Worm (Caenorhabditis elegans) whole organism, late embryonic: ENCODE data around the gene C01G10.1.

Experiments used
- ceh-18 ChIP-seq: sonication (generic microtip); optimal IDR thresholded peaks from 2 replicates; lab custom pipeline; 2016; ENCODE audit warnings: missing genetic modification characterization, missing compliant biosample characterization
- elt-2 ChIP-seq: sonication (generic microtip); optimal IDR thresholded peaks from 2 replicates; lab custom pipeline; 2016; ENCODE audit warnings: missing genetic modification reagents, missing genetic modification characterization, missing compliant biosample characterization
- ets-4 ChIP-seq: sonication (generic microtip); optimal IDR thresholded peaks from 2 replicates; lab custom pipeline; 2016; ENCODE audit warnings: missing genetic modification characterization, missing compliant biosample characterization
- nhr-11 ChIP-seq: fragments of 150-350 bp; optimal IDR thresholded peaks from 2 replicates; lab custom pipeline; 2014; ENCODE audit warnings: missing biosample characterization, missing genetic modification characterization
- pha-4 ChIP-seq: fragments of 150-350 bp; optimal IDR thresholded peaks from 2 replicates; lab custom pipeline; 2018; ENCODE audit warnings: missing biosample characterization, missing genetic modification reagents, missing genetic modification characterization
- rnt-1 ChIP-seq: sonication (generic microtip); optimal IDR thresholded peaks from 2 replicates; lab custom pipeline; 2016; ENCODE audit warnings: missing genetic modification characterization, missing compliant biosample characterization

DNA sequence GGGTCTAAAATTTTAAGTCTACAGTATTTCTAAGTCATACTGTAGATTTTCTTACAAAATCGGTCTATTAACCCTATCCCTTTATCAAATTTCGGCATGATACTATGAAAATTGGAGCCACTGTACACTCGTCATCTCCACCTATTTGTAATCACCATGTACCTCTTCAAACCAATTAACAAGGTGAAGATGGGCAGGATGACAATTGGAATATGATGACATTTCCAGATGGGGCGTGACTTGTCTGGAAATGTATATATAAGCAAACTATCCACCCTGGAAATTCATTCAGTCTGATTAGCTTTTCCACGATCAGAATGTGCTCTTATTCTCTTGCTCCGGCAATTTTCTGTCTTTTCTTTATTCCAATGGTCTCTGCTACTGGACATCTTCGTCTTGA, 9.7 kb downstream of the C01G10.1 start, which contains the start of gene Y75B12A.2:
- TF ChIP-seq rnt-1 (tag; lab: Kevin White, UChicago) (no peak), nhr-11 (tag; lab: Kevin White, UChicago) (no peak), elt-2 (no peak), pha-4 (tag; lab: Kevin White, UChicago) (no peak), ceh-18 (no peak), ets-4 (no peak)
